Fruit fly (Drosophila melanogaster) whole organism, embryonic: Measurements from ENCODE around the gene CG31287.

Experiments
- B-H2 ChIP-seq: fragments of 200-800 bp; sonication (Bioruptor generic); optimal IDR thresholded peaks from 2 replicates; lab custom pipeline; 2018; ENCODE audit warnings: missing biosample characterization, mild to moderate bottlenecking, missing genetic modification characterization
- Blimp-1 ChIP-seq: fragments of 200-800 bp; sonication (Bioruptor generic); optimal IDR thresholded peaks from 3 replicates; lab custom pipeline; 2018; ENCODE audit warnings: missing biosample characterization, missing genetic modification characterization, mild to moderate bottlenecking, moderate library complexity, missing genetic modification reagents
- CG10147 ChIP-seq: fragments of 200-800 bp; sonication (Bioruptor generic); optimal IDR thresholded peaks from 2 replicates; lab custom pipeline; 2019; ENCODE audit warnings: missing biosample characterization, mild to moderate bottlenecking, missing genetic modification characterization, moderate library complexity
- CG12071 ChIP-seq: fragments of 200-800 bp; sonication (Bioruptor generic); optimal IDR thresholded peaks from 3 replicates; lab custom pipeline; 2018; ENCODE audit warnings: missing biosample characterization, mild to moderate bottlenecking, missing genetic modification characterization
- CG1233 ChIP-seq: fragments of 200-800 bp; sonication (Bioruptor generic); optimal IDR thresholded peaks from 4 replicates; lab custom pipeline; 2018; ENCODE audit warnings: missing biosample characterization, mild to moderate bottlenecking, missing genetic modification characterization
- CG13894 ChIP-seq: fragments of 200-800 bp; sonication (Bioruptor generic); optimal IDR thresholded peaks from 3 replicates; lab custom pipeline; 2018; ENCODE audit warnings: missing biosample characterization, mild to moderate bottlenecking, missing genetic modification characterization, moderate library complexity
- CG15269 ChIP-seq: fragments of 200-800 bp; sonication (Bioruptor generic); optimal IDR thresholded peaks from 2 replicates; lab custom pipeline; 2018; ENCODE audit warnings: missing biosample characterization, mild to moderate bottlenecking, missing genetic modification characterization, moderate library complexity
- CG15601 ChIP-seq: fragments of 200-800 bp; sonication (Bioruptor generic); optimal IDR thresholded peaks from 3 replicates; lab custom pipeline; 2019; ENCODE audit warnings: missing biosample characterization, mild to moderate bottlenecking, missing genetic modification characterization, moderate library complexity
- CG1602 ChIP-seq: fragments of 200-800 bp; sonication (Bioruptor generic); optimal IDR thresholded peaks from 3 replicates; lab custom pipeline; 2016; ENCODE audit warnings: missing biosample characterization, missing genetic modification characterization
- CG17912 ChIP-seq: fragments of 200-800 bp; sonication (Bioruptor generic); optimal IDR thresholded peaks from 2 replicates; lab custom pipeline; 2018; ENCODE audit warnings: missing biosample characterization, mild to moderate bottlenecking, missing genetic modification characterization
- CG1832 ChIP-seq: fragments of 200-800 bp; sonication (Bioruptor generic); optimal IDR thresholded peaks from 2 replicates; lab custom pipeline; 2017; ENCODE audit warnings: missing biosample characterization, mild to moderate bottlenecking, missing genetic modification characterization, inconsistent platforms
- CG2712 ChIP-seq: fragments of 200-800 bp; optimal IDR thresholded peaks from 3 replicates; lab custom pipeline; 2019; ENCODE audit warnings: missing biosample characterization, mild to moderate bottlenecking, missing genetic modification characterization, moderate library complexity
- CG30020 ChIP-seq: fragments of 200-800 bp; optimal IDR thresholded peaks from 2 replicates; lab custom pipeline; 2019; ENCODE audit warnings: missing biosample characterization, mild to moderate bottlenecking, missing genetic modification characterization, moderate library complexity
- CG32772 ChIP-seq: fragments of 200-800 bp; sonication (Bioruptor generic); IDR thresholded peaks from 2 replicates; pipeline ENCODE4 v1.3.6; 2022; ENCODE audit warnings: missing biosample characterization, missing genetic modification characterization
- CG4404 ChIP-seq: fragments of 200-800 bp; sonication (Bioruptor generic); IDR thresholded peaks from 2 replicates; pipeline ENCODE4 v1.3.6; 2022; ENCODE audit warnings: missing biosample characterization, missing genetic modification characterization
- CG5180 ChIP-seq: fragments of 200-800 bp; sonication (Bioruptor generic); optimal IDR thresholded peaks from 3 replicates; lab custom pipeline; 2017; ENCODE audit warnings: missing biosample characterization, missing genetic modification characterization, mild to moderate bottlenecking, moderate library complexity, missing genetic modification reagents
- CG6272 ChIP-seq: fragments of 200-800 bp; sonication (Bioruptor generic); IDR thresholded peaks from 2 replicates; pipeline ENCODE4 v1.3.6; 2022; ENCODE audit warnings: missing biosample characterization, missing genetic modification characterization
- CG9817 ChIP-seq: fragments of 200-800 bp; sonication (Bioruptor generic); optimal IDR thresholded peaks from 2 replicates; lab custom pipeline; 2018; ENCODE audit warnings: missing biosample characterization, mild to moderate bottlenecking, missing genetic modification characterization, moderate library complexity
- Doc3 ChIP-seq: fragments of 200-800 bp; sonication (Bioruptor generic); IDR thresholded peaks from 3 replicates; pipeline ENCODE4 v1.3.6; 2022; ENCODE audit warnings: missing biosample characterization, missing genetic modification characterization; ENCODE audit not compliant: partially characterized antibody
- GATAe ChIP-seq: fragments of 200-800 bp; sonication (Bioruptor generic); conservative IDR thresholded peaks from 2 replicates; pipeline ENCODE4 v1.3.6; 2022; ENCODE audit warnings: missing biosample characterization, missing genetic modification characterization
- Hand ChIP-seq: fragments of 200-800 bp; sonication (Bioruptor generic); optimal IDR thresholded peaks from 2 replicates; lab custom pipeline; 2017; ENCODE audit warnings: mild to moderate bottlenecking, missing biosample characterization, missing genetic modification reagents, missing genetic modification characterization
- Hey ChIP-seq: fragments of 200-800 bp; sonication (Bioruptor generic); optimal IDR thresholded peaks from 3 replicates; lab custom pipeline; 2018; ENCODE audit warnings: missing biosample characterization, mild to moderate bottlenecking, missing genetic modification characterization
- Kr ChIP-seq: fragments of 200-800 bp; sonication (Bioruptor generic); optimal IDR thresholded peaks from 2 replicates; lab custom pipeline; 2017; ENCODE audit warnings: missing biosample characterization, mild to moderate bottlenecking, missing genetic modification characterization
- Mrtf ChIP-seq: fragments of 200-800 bp; sonication (Bioruptor generic); IDR thresholded peaks from 3 replicates; pipeline ENCODE4 v1.3.6; 2022; ENCODE audit warnings: missing biosample characterization, missing genetic modification characterization
- NfI ChIP-seq: fragments of 200-800 bp; sonication (Bioruptor generic); optimal IDR thresholded peaks from 3 replicates; lab custom pipeline; 2018; ENCODE audit warnings: missing biosample characterization, mild to moderate bottlenecking, missing genetic modification characterization, moderate library complexity
- Pdp1 ChIP-seq, 2 experiments: fragments of 200-800 bp; sonication (Bioruptor generic); optimal IDR thresholded peaks; 3 replicates each; lab custom pipeline; 2016; ENCODE audit warnings: missing biosample characterization in 2 of 2, missing genetic modification characterization in 2 of 2, mild to moderate bottlenecking in 1 of 2, moderate library complexity in 1 of 2
- Trl ChIP-seq, 3 experiments: fragments of >200 bp in 2 of 3; fragments of 200-800 bp in 1 of 3; sonication (Bioruptor generic) in 1 of 3; optimal IDR thresholded peaks; 2 replicates in 1 of 3; 3 replicates in 2 of 3; lab custom pipeline; 2016 to 2017; ENCODE audit warnings: missing biosample characterization in 1 of 3, missing genetic modification characterization in 1 of 3
- abd-A ChIP-seq: fragments of 200-800 bp; sonication (Bioruptor generic); optimal IDR thresholded peaks from 3 replicates; lab custom pipeline; 2019; ENCODE audit warnings: missing biosample characterization, mild to moderate bottlenecking, missing genetic modification characterization, moderate library complexity
- al ChIP-seq: fragments of 200-800 bp; sonication (Bioruptor generic); IDR thresholded peaks from 2 replicates; pipeline ENCODE4 v1.3.6; 2022; ENCODE audit warnings: missing biosample characterization, missing genetic modification characterization
- ara ChIP-seq: fragments of 200-800 bp; sonication (Bioruptor generic); IDR thresholded peaks from 2 replicates; pipeline ENCODE4 v1.3.6; 2022; ENCODE audit warnings: missing biosample characterization, missing genetic modification characterization
- az2 ChIP-seq: fragments of 200-800 bp; sonication (Bioruptor generic); optimal IDR thresholded peaks from 3 replicates; lab custom pipeline; 2016; ENCODE audit warnings: missing biosample characterization, missing genetic modification characterization
- danr ChIP-seq: fragments of 200-800 bp; sonication (Bioruptor generic); IDR thresholded peaks from 2 replicates; pipeline ENCODE4 v1.3.6; 2022; ENCODE audit warnings: missing biosample characterization, missing genetic modification characterization
- dmrt99B ChIP-seq: fragments of 200-800 bp; sonication (Bioruptor generic); optimal IDR thresholded peaks from 2 replicates; lab custom pipeline; 2018; ENCODE audit warnings: missing biosample characterization, mild to moderate bottlenecking, missing genetic modification characterization, moderate library complexity
- fd96Cb ChIP-seq: fragments of 200-800 bp; sonication (Bioruptor generic); optimal IDR thresholded peaks from 2 replicates; lab custom pipeline; 2018; ENCODE audit warnings: missing biosample characterization, mild to moderate bottlenecking, missing genetic modification characterization, moderate library complexity
- ftz-f1 ChIP-seq: fragments of 200-800 bp; sonication (Bioruptor generic); optimal IDR thresholded peaks from 2 replicates; lab custom pipeline; 2016; ENCODE audit warnings: missing biosample characterization, missing genetic modification characterization
- gem ChIP-seq: fragments of 200-800 bp; sonication (Bioruptor generic); optimal IDR thresholded peaks from 2 replicates; lab custom pipeline; 2019; ENCODE audit warnings: missing biosample characterization, mild to moderate bottlenecking, missing genetic modification characterization, moderate library complexity
- grn ChIP-seq: fragments of 200-800 bp; sonication (Bioruptor generic); optimal IDR thresholded peaks from 3 replicates; lab custom pipeline; 2017; ENCODE audit warnings: missing biosample characterization, missing genetic modification characterization
- insv ChIP-seq, 2 experiments: fragments of 200-800 bp; sonication (Bioruptor generic); optimal IDR thresholded peaks; 3 replicates each; lab custom pipeline; 2016 to 2018; ENCODE audit warnings: missing biosample characterization in 2 of 2, missing genetic modification characterization in 2 of 2
- kni ChIP-seq: fragments of 200-800 bp; sonication (Bioruptor generic); optimal IDR thresholded peaks from 3 replicates; lab custom pipeline; 2017; ENCODE audit warnings: mild to moderate bottlenecking, missing biosample characterization, missing genetic modification reagents, missing genetic modification characterization
- oc ChIP-seq: fragments of 200-800 bp; sonication (Bioruptor generic); optimal IDR thresholded peaks from 2 replicates; lab custom pipeline; 2018; ENCODE audit warnings: missing biosample characterization, mild to moderate bottlenecking, missing genetic modification characterization, moderate library complexity
- pfk ChIP-seq: fragments of 200-800 bp; sonication (Bioruptor generic); optimal IDR thresholded peaks from 2 replicates; lab custom pipeline; 2018; ENCODE audit warnings: missing biosample characterization, mild to moderate bottlenecking, missing genetic modification characterization, moderate library complexity
- pho ChIP-seq: fragments of 200-800 bp; sonication (Bioruptor generic); optimal IDR thresholded peaks from 2 replicates; lab custom pipeline; 2016; ENCODE audit warnings: missing biosample characterization, missing genetic modification characterization
- salm ChIP-seq: fragments of 200-800 bp; sonication (Bioruptor generic); optimal IDR thresholded peaks from 2 replicates; lab custom pipeline; 2018; ENCODE audit warnings: missing biosample characterization, mild to moderate bottlenecking, missing genetic modification characterization
- sc ChIP-seq, 3 experiments: fragments of >200 bp in 2 of 3; fragments of 200-800 bp in 1 of 3; sonication (Bioruptor generic) in 1 of 3; optimal IDR thresholded peaks; 2 replicates in 2 of 3; 3 replicates in 1 of 3; lab custom pipeline; 2017; ENCODE audit warnings: mild to moderate bottlenecking in 1 of 3, missing biosample characterization in 1 of 3, missing genetic modification characterization in 1 of 3, missing genetic modification reagents in 1 of 3
- sqz ChIP-seq: fragments of 200-800 bp; sonication (Bioruptor generic); optimal IDR thresholded peaks from 3 replicates; lab custom pipeline; 2018; ENCODE audit warnings: missing biosample characterization, mild to moderate bottlenecking, missing genetic modification characterization
- trem ChIP-seq: fragments of 200-800 bp; optimal IDR thresholded peaks from 3 replicates; lab custom pipeline; 2019; ENCODE audit warnings: missing biosample characterization, mild to moderate bottlenecking, missing genetic modification characterization, moderate library complexity
- yki ChIP-seq: fragments of >200 bp; optimal IDR thresholded peaks from 3 replicates; lab custom pipeline; 2018
- zf30C ChIP-seq: fragments of 200-800 bp; sonication (Bioruptor generic); optimal IDR thresholded peaks from 3 replicates; lab custom pipeline; 2018; ENCODE audit warnings: missing biosample characterization, mild to moderate bottlenecking, missing genetic modification characterization

The CG31287 gene

DNA sequence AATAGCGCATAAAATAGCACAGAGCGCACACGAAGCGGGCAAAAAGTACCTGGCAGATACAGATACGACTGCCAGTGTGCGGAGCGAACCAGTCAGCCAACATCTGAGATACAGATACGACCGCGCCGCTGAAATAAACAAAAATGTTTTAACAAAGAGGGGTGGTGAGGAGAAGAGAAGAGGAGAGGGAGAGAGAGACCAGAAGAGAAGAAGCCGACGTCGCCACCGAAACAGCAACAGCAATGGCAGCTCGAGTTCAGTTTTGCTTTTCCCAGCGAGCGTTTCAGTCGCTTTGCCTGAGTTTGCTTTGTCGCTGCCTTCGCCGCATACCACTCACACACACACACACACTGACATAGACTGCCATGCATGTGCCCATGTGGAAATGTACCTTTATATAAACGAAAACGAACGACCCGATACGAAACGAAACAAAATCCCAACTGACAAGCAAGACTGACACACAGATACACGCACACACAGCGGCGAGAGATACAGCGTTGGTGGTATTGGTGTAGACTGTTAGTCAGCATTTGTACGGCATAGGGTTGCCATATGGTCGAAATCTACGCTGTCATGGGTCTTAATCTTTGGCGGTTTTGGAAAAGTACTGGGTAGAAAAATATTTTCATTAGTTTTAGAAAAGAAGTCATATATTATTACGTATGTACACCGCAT is 38.1 kb downstream of the CG31287 start (continued):
- peak; percentile 51 for TF ChIP-seq pho (GFP tag; lab: Kevin White, UChicago)
- peak; percentile 95 for TF ChIP-seq CG5180 (GFP tag; lab: Kevin White, UChicago)
- peak; percentile 17 for TF ChIP-seq CG1832
- peak; percentile 66 for TF ChIP-seq CG9817
- peak; percentile 53 for TF ChIP-seq Kr
- peak; percentile 9 for TF ChIP-seq fd96Cb
- TF ChIP-seq CG15269 (tag; lab: Kevin White, UChicago): peak; percentile 9
- peak; percentile 92 for TF ChIP-seq pfk (GFP tag; lab: Kevin White, UChicago)
- peak; percentile 88 for TF ChIP-seq ftz-f1 (GFP tag; lab: Kevin White, UChicago)
- TF ChIP-seq CG6272 (GFP tag; lab: Robert Waterston, UW): 0 out of 2 replicates have a peak, but pooled peaks have one; percentile 28
- TF ChIP-seq CG15601 (tag; lab: Kevin White, UChicago): no peak
- TF ChIP-seq gem (tag; lab: Kevin White, UChicago): peak; percentile 8
- peak; percentile 3 for TF ChIP-seq CG2712 (tag; lab: Kevin White, UChicago)
- TF ChIP-seq CG4404: no peak
- peak; percentile 61 for TF ChIP-seq grn (GFP tag; lab: Kevin White, UChicago)
- peak; percentile 51 for TF ChIP-seq CG12071 (GFP tag; lab: Kevin White, UChicago)
- TF ChIP-seq CG1602 (GFP tag; lab: Kevin White, UChicago): peak; percentile 32
- TF ChIP-seq CG30020 (tag; lab: Kevin White, UChicago): no peak
- peak; percentile 47 for TF ChIP-seq CG17912 (GFP tag; lab: Kevin White, UChicago)
- peak; percentile 95 for TF ChIP-seq CG13894
- peak; percentile 17 for TF ChIP-seq CG1233 (GFP tag; lab: Kevin White, UChicago)
- no peak for TF ChIP-seq ara
- no peak for TF ChIP-seq GATAe (GFP tag; lab: Robert Waterston, UW)
- peak; percentile 59 for TF ChIP-seq Hey (tag; lab: Kevin White, UChicago)
- TF ChIP-seq Blimp-1 (GFP tag; lab: Kevin White, UChicago): peak; percentile 15
- peak; percentile 52 for TF ChIP-seq B-H2 (GFP tag; lab: Kevin White, UChicago)
- TF ChIP-seq al (GFP tag; lab: Robert Waterston, UW): no peak
- no peak for TF ChIP-seq Doc3 (GFP tag; lab: Robert Waterston, UW)
- peak; percentile 70 for TF ChIP-seq yki (lab: Kevin White, UChicago)
- peak; percentile 96 for TF ChIP-seq kni
- no peak for TF ChIP-seq danr
- peak; percentile 85 to 92 for TF ChIP-seq Trl (optimal IDR thresholded peaks at IDR 0.05; lab: Kevin White, UChicago)
- no peak for TF ChIP-seq Trl (GFP tag; optimal IDR thresholded peaks at IDR 0.05; lab: Kevin White, UChicago)
- TF ChIP-seq az2 (GFP tag; lab: Kevin White, UChicago): peak; percentile 10
- TF ChIP-seq sc (optimal IDR thresholded peaks at IDR 0.05; lab: Kevin White, UChicago): no peak
- no peak for TF ChIP-seq sc (GFP tag; optimal IDR thresholded peaks at IDR 0.05; lab: Kevin White, UChicago)
- peak; percentile 39 for TF ChIP-seq Hand (GFP tag; lab: Kevin White, UChicago)
- peak; percentile 10 for TF ChIP-seq dmrt99B (tag; lab: Kevin White, UChicago)
- TF ChIP-seq sqz (GFP tag; lab: Kevin White, UChicago): peak; percentile 15
- peak; percentile 82 for TF ChIP-seq oc (tag; lab: Kevin White, UChicago)
- TF ChIP-seq Mrtf: no peak
- no peak for TF ChIP-seq salm (tag; lab: Kevin White, UChicago)
- peak; percentile 21 for TF ChIP-seq CG10147 (GFP tag; lab: Kevin White, UChicago)
- peak; percentile 96 for TF ChIP-seq abd-A
- TF ChIP-seq CG32772 (GFP tag; lab: Robert Waterston, UW): no peak
- TF ChIP-seq insv (GFP tag; optimal IDR thresholded peaks at IDR 0.05; lab: Kevin White, UChicago): peak in 1 of 2 experiments; percentile 40
- peak; percentile 30 to 98 for TF ChIP-seq Pdp1 (GFP tag; optimal IDR thresholded peaks at IDR 0.05; lab: Kevin White, UChicago)
- peak; percentile 54 for TF ChIP-seq zf30C (GFP tag; lab: Kevin White, UChicago)
- peak; percentile 49 for TF ChIP-seq NfI (GFP tag; lab: Kevin White, UChicago)
- peak; percentile 0 for TF ChIP-seq trem (tag; lab: Kevin White, UChicago)
